Worm (Caenorhabditis elegans): Measurements from ENCODE around the gene srbc-17.
"Not testable (repeated sequence)": the region's sequence is repeated elsewhere in the genome, so short reads cannot be mapped to it uniquely, and the experiment has no call there.

DNA sequence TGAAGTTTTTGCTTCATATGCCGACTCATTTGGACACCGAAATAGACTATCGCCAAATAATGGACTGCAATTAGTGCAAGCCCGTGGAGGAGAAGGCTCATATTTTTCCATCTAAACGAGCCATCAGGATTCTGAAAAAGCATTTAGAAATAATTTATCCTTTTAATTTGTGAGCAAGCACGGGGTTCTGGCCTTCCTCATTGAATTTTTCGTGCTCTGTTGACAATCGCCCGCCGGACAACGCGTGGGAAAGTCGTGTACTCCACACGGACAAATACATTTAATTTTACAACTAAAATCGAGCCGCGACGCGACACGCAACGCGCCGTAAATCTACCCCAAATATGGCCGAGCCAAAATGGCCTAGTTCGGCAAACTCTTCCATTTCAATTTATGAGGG, 33.1 kb upstream of the srbc-17 start, which contains the start of gene F22F7.12:
- not testable (repeated sequence) for TF ChIP-seq lsy-2, zag-1, nhr-12, nhr-6, ztf-11, snpc-4, dmd-4, nhr-23, ceh-82, nhr-77, lin-39 (tag; optimal IDR thresholded peaks at IDR 0.05)

Data from whole organism, L2 larva.